Fruit fly (Drosophila melanogaster): ENCODE results near the gene CG31013.

CG31013 gene

dm6 chr3R:30643240-30643639, 2.4 kb downstream of the CG31013 start (continued):
- TF ChIP-seq D (optimal IDR thresholded peaks at IDR 0.05) (no peak), D (GFP tag; optimal IDR thresholded peaks at IDR 0.05) (no peak), CG15696 (tag; optimal IDR thresholded peaks at IDR 0.05) (peak; percentile 31), CG32767 (GFP tag; IDR thresholded peaks at IDR 0.05) (no peak), CG3726 (GFP tag; IDR thresholded peaks at IDR 0.05) (0 out of 3 replicates have a peak, but pooled peaks have one; percentile 59), CG14710 (tag; optimal IDR thresholded peaks at IDR 0.05) (no peak), CG12769 (tag; optimal IDR thresholded peaks at IDR 0.05) (no peak)

- TF ChIP-seq CG1602 (GFP tag; optimal IDR thresholded peaks at IDR 0.05), result no peak
- no peak for TF ChIP-seq wdn (GFP tag; IDR thresholded peaks at IDR 0.05)
- no peak for TF ChIP-seq CG11093 (GFP tag; IDR thresholded peaks at IDR 0.05)
- no peak for TF ChIP-seq schlank (tag; optimal IDR thresholded peaks at IDR 0.05)
- no peak for TF ChIP-seq ham (GFP tag; IDR thresholded peaks at IDR 0.05)
- TF ChIP-seq Pdp1 (GFP tag; optimal IDR thresholded peaks at IDR 0.05), result no peak
- TF ChIP-seq HLH3B (GFP tag; IDR thresholded peaks at IDR 0.05), result no peak
- TF ChIP-seq dimm (GFP tag; IDR thresholded peaks at IDR 0.05), result no peak
- no peak for TF ChIP-seq dati (GFP tag; IDR thresholded peaks at IDR 0.05)
- TF ChIP-seq CG3065 (GFP tag; optimal IDR thresholded peaks at IDR 0.05), result no peak
- no peak for TF ChIP-seq CG17328 (GFP tag; IDR thresholded peaks at IDR 0.05)
- TF ChIP-seq CG9215 (GFP tag; IDR thresholded peaks at IDR 0.05), result no peak
- no peak for TF ChIP-seq CG4424 (GFP tag; optimal IDR thresholded peaks at IDR 0.05)
- TF ChIP-seq slbo (GFP tag; IDR thresholded peaks at IDR 0.05), result no peak
- no peak for TF ChIP-seq CG10267 (tag; optimal IDR thresholded peaks at IDR 0.05)
- no peak for TF ChIP-seq CG15479 (GFP tag; optimal IDR thresholded peaks at IDR 0.05)
- no peak for TF ChIP-seq dmrt99B (tag; optimal IDR thresholded peaks at IDR 0.05)
- TF ChIP-seq exex (tag; optimal IDR thresholded peaks at IDR 0.05), result no peak
Observed at dm6 chr3R:30628928-30629327, 16.8 kb downstream of the CG31013 start, which contains the start of gene CG2267. Gene CG2267, minus strand, starts transcription at chr3R:30629028.

dm6 chr3R:30621806-30622205, 23.9 kb downstream of the CG31013 start, which contains the start of gene CG44954:
Gene CG44954, minus strand, starts transcription at chr3R:30621906.
- no peak for TF ChIP-seq ash1 (GFP tag; optimal IDR thresholded peaks at IDR 0.05)
- TF ChIP-seq pzg (GFP tag; optimal IDR thresholded peaks at IDR 0.05), result no peak
- no peak for TF ChIP-seq Oaz (GFP tag; IDR thresholded peaks at IDR 0.05)
- TF ChIP-seq Dip2 (GFP tag; IDR thresholded peaks at IDR 0.05), result no peak
- TF ChIP-seq CHES-1-like (GFP tag; optimal IDR thresholded peaks at IDR 0.05), result no peak
- TF ChIP-seq wek (GFP tag; optimal IDR thresholded peaks at IDR 0.05), result no peak
- no peak for TF ChIP-seq CG31388 (GFP tag; optimal IDR thresholded peaks at IDR 0.05)
- TF ChIP-seq jumu (GFP tag; optimal IDR thresholded peaks at IDR 0.05), result no peak
- TF ChIP-seq croc (GFP tag; conservative IDR thresholded peaks at IDR 0.05), result no peak
- TF ChIP-seq fd3F (GFP tag; optimal IDR thresholded peaks at IDR 0.05), result no peak
- no peak for TF ChIP-seq al (GFP tag; IDR thresholded peaks at IDR 0.05)
- TF ChIP-seq CG8281 (tag; optimal IDR thresholded peaks at IDR 0.05), result no peak

- peak in 1 of 2 experiments; percentile 56 for TF ChIP-seq Trl (optimal IDR thresholded peaks at IDR 0.05)
- no peak for TF ChIP-seq Trl (GFP tag; optimal IDR thresholded peaks at IDR 0.05)
- no peak for TF ChIP-seq maf-S (GFP tag; optimal IDR thresholded peaks at IDR 0.05)
- TF ChIP-seq kni (GFP tag; optimal IDR thresholded peaks at IDR 0.05), result no peak
- TF ChIP-seq Nf-YB (GFP tag; optimal IDR thresholded peaks at IDR 0.05), result peak; percentile 83
- peak; percentile 15 for TF ChIP-seq Deaf1 (tag; optimal IDR thresholded peaks at IDR 0.05)
- TF ChIP-seq Nf-YC (tag; optimal IDR thresholded peaks at IDR 0.05), result peak; percentile 89
- TF ChIP-seq CG10321 (GFP tag; IDR thresholded peaks at IDR 0.05), result 0 out of 2 replicates have a peak, but pooled peaks have one; percentile 22
- no peak for TF ChIP-seq sna (GFP tag; IDR thresholded peaks at IDR 0.05; ENCODE audit: partially characterized antibody)
- TF ChIP-seq CG2889 (GFP tag; IDR thresholded peaks at IDR 0.05), result no peak
Observed at dm6 chr3R:30617457-30617856, 28.2 kb downstream of the CG31013 start.

All from whole organism, embryonic.